Fruit fly (Drosophila melanogaster) whole organism, wandering third instar larva: ENCODE data around the gene Dpp10.

Experiments
- Abd-B ChIP-seq: fragments of >200 bp; optimal IDR thresholded peaks from 2 replicates; lab custom pipeline; 2017; ENCODE audit warnings: missing biosample characterization, missing genetic modification characterization
- CG32264 ChIP-seq: fragments of 200-800 bp; sonication (Bioruptor generic); optimal IDR thresholded peaks from 2 replicates; lab custom pipeline; 2016; ENCODE audit warnings: missing biosample characterization, missing genetic modification characterization
- CG9705 ChIP-seq: fragments of 200-800 bp; sonication (Bioruptor generic); optimal IDR thresholded peaks from 2 replicates; lab custom pipeline; 2018; ENCODE audit warnings: missing biosample characterization, mild to moderate bottlenecking, missing genetic modification characterization
- CrebA ChIP-seq: fragments of 200-800 bp; sonication (Bioruptor generic); optimal IDR thresholded peaks from 2 replicates; lab custom pipeline; 2016; ENCODE audit warnings: missing biosample characterization, mild to moderate bottlenecking, missing genetic modification characterization, borderline replicate concordance
- Dfd ChIP-seq: fragments of >200 bp; optimal IDR thresholded peaks from 2 replicates; lab custom pipeline; 2017; ENCODE audit warnings: missing biosample characterization, missing genetic modification characterization
- Dif ChIP-seq: fragments of 200-275, 200-300 bp; sonication (Bioruptor generic); optimal IDR thresholded peaks from 2 replicates; lab custom pipeline; 2018; ENCODE audit warnings: missing biosample characterization, missing genetic modification characterization; ENCODE audit not compliant: partially characterized antibody
- GATAd ChIP-seq: sonication (Bioruptor generic); optimal IDR thresholded peaks from 2 replicates; lab custom pipeline; 2016; ENCODE audit warnings: missing biosample characterization, missing genetic modification characterization
- HLH106 ChIP-seq: fragments of 200-800 bp; optimal IDR thresholded peaks from 3 replicates; lab custom pipeline; 2019; ENCODE audit warnings: missing biosample characterization, mild to moderate bottlenecking, missing genetic modification characterization, moderate library complexity
- Hnf4 ChIP-seq: fragments of 200-800 bp; sonication (Bioruptor generic); optimal IDR thresholded peaks from 2 replicates; lab custom pipeline; 2016; ENCODE audit warnings: missing biosample characterization, mild to moderate bottlenecking, missing genetic modification characterization
- Hr78 ChIP-seq: fragments of >200 bp; optimal IDR thresholded peaks from 2 replicates; lab custom pipeline; 2017; ENCODE audit warnings: missing biosample characterization, missing genetic modification characterization
- Hr83 ChIP-seq: fragments of 200-300 bp; sonication (Bioruptor generic); optimal IDR thresholded peaks from 2 replicates; lab custom pipeline; 2016; ENCODE audit warnings: missing biosample characterization, mild to moderate bottlenecking, missing genetic modification characterization, moderate library complexity; ENCODE audit not compliant: poor library complexity, severe bottlenecking
- Jra ChIP-seq: sonication (Bioruptor generic); optimal IDR thresholded peaks from 2 replicates; lab custom pipeline; 2016; ENCODE audit warnings: missing biosample characterization, missing genetic modification characterization
- Mio ChIP-seq: sonication (Bioruptor generic); optimal IDR thresholded peaks from 2 replicates; lab custom pipeline; 2016; ENCODE audit warnings: missing biosample characterization, missing genetic modification characterization
- Myc ChIP-seq: fragments of >200 bp; optimal IDR thresholded peaks from 2 replicates; lab custom pipeline; 2017
- N ChIP-seq: fragments of >200 bp; optimal IDR thresholded peaks from 2 replicates; lab custom pipeline; 2018; ENCODE audit warnings: missing biosample characterization, missing external identifiers, missing genetic modification characterization
- OdsH ChIP-seq: fragments of 200-800 bp; sonication (Bioruptor generic); optimal IDR thresholded peaks from 2 replicates; lab custom pipeline; 2016; ENCODE audit warnings: missing biosample characterization, mild to moderate bottlenecking, missing genetic modification characterization
- Rel ChIP-seq, 2 experiments: fragments of 200-800 bp; sonication (Bioruptor generic) in 1 of 2; optimal IDR thresholded peaks; 2 replicates in 1 of 2; 3 replicates in 1 of 2; lab custom pipeline; 2016 to 2019; ENCODE audit warnings: mild to moderate bottlenecking in 2 of 2, missing biosample characterization in 2 of 2, missing genetic modification characterization in 2 of 2, moderate library complexity in 1 of 2
- Sp1 ChIP-seq: fragments of 200-800 bp; sonication (Bioruptor generic); optimal IDR thresholded peaks from 3 replicates; lab custom pipeline; 2019; ENCODE audit warnings: missing biosample characterization, mild to moderate bottlenecking, missing genetic modification characterization, moderate library complexity
- Vsx2 ChIP-seq: fragments of 200-300, 225-300 bp; sonication (Bioruptor generic); optimal IDR thresholded peaks from 2 replicates; lab custom pipeline; 2018; ENCODE audit warnings: missing biosample characterization, missing genetic modification characterization; ENCODE audit not compliant: partially characterized antibody
- br ChIP-seq: fragments of 200-800 bp; sonication (Bioruptor generic); optimal IDR thresholded peaks from 2 replicates; lab custom pipeline; 2016; ENCODE audit warnings: missing biosample characterization, missing genetic modification characterization
- brk ChIP-seq: fragments of 200-800 bp; sonication (Bioruptor generic); optimal IDR thresholded peaks from 2 replicates; lab custom pipeline; 2016; ENCODE audit warnings: missing biosample characterization, mild to moderate bottlenecking, missing genetic modification characterization
- dl ChIP-seq, 2 experiments: fragments of 175-275, 200-275 bp in 1 of 2; fragments of 200-275 bp in 1 of 2; sonication (Bioruptor generic); optimal IDR thresholded peaks; lab custom pipeline; 2018; ENCODE audit warnings: mild to moderate bottlenecking in 2 of 2, missing biosample characterization in 2 of 2, missing genetic modification characterization in 2 of 2, moderate library complexity in 2 of 2; ENCODE audit not compliant: partially characterized antibody in 2 of 2, insufficient read depth in 1 of 2
- dmrt93B ChIP-seq: fragments of 200-800 bp; sonication (Bioruptor generic); optimal IDR thresholded peaks from 2 replicates; lab custom pipeline; 2018; ENCODE audit warnings: missing biosample characterization, mild to moderate bottlenecking, missing genetic modification characterization
- dsf ChIP-seq: sonication (Bioruptor generic); optimal IDR thresholded peaks from 2 replicates; lab custom pipeline; 2016; ENCODE audit warnings: missing biosample characterization, missing genetic modification characterization, borderline replicate concordance
- ey ChIP-seq: fragments of 200-800 bp; sonication (Bioruptor generic); optimal IDR thresholded peaks from 2 replicates; lab custom pipeline; 2016; ENCODE audit warnings: missing biosample characterization, missing genetic modification characterization
- foxo ChIP-seq, 2 experiments: fragments of 200-800 bp; sonication (Bioruptor generic); optimal IDR thresholded peaks; 2 replicates in 1 of 2; 3 replicates in 1 of 2; lab custom pipeline; 2016 to 2017; ENCODE audit warnings: missing biosample characterization in 2 of 2, missing genetic modification characterization in 2 of 2
- fru ChIP-seq: fragments of 200-800 bp; sonication (Bioruptor generic); optimal IDR thresholded peaks from 3 replicates; lab custom pipeline; 2016; ENCODE audit warnings: missing biosample characterization, mild to moderate bottlenecking, missing genetic modification characterization
- h ChIP-seq: fragments of 200-800 bp; sonication (Bioruptor generic); optimal IDR thresholded peaks from 3 replicates; lab custom pipeline; 2016; ENCODE audit warnings: missing biosample characterization, mild to moderate bottlenecking, missing genetic modification characterization
- jim ChIP-seq: fragments of 175-275, 200-325 bp; sonication (Bioruptor generic); optimal IDR thresholded peaks from 2 replicates; lab custom pipeline; 2016; ENCODE audit warnings: missing biosample characterization, mild to moderate bottlenecking, missing genetic modification characterization
- lola ChIP-seq: fragments of >200 bp; optimal IDR thresholded peaks from 2 replicates; lab custom pipeline; 2017; ENCODE audit warnings: missing biosample characterization, missing genetic modification characterization
- pan ChIP-seq: fragments of >200 bp; optimal IDR thresholded peaks from 2 replicates; lab custom pipeline; 2017
- psq ChIP-seq: fragments of 200-800 bp; sonication (Bioruptor generic); optimal IDR thresholded peaks from 3 replicates; lab custom pipeline; 2017; ENCODE audit warnings: missing biosample characterization, mild to moderate bottlenecking, missing genetic modification characterization, moderate library complexity
- rgr ChIP-seq: fragments of 200-800 bp; sonication (Bioruptor generic); optimal IDR thresholded peaks from 3 replicates; lab custom pipeline; 2016; ENCODE audit warnings: missing biosample characterization, mild to moderate bottlenecking, missing genetic modification characterization
- sage ChIP-seq: fragments of 200-800 bp; sonication (Bioruptor generic); optimal IDR thresholded peaks from 2 replicates; lab custom pipeline; 2016; ENCODE audit warnings: missing biosample characterization, mild to moderate bottlenecking, missing genetic modification characterization
- sv ChIP-seq: fragments of 200-800 bp; sonication (Bioruptor generic); optimal IDR thresholded peaks from 3 replicates; lab custom pipeline; 2016; ENCODE audit warnings: missing biosample characterization, missing genetic modification characterization
- tai ChIP-seq: sonication (Bioruptor generic); optimal IDR thresholded peaks from 2 replicates; lab custom pipeline; 2016; ENCODE audit warnings: missing biosample characterization, missing genetic modification characterization
- usp ChIP-seq: fragments of >200 bp; optimal IDR thresholded peaks from 2 replicates; lab custom pipeline; 2017; ENCODE audit warnings: missing biosample characterization, missing genetic modification characterization
- woc ChIP-seq: sonication (Bioruptor generic); optimal IDR thresholded peaks from 2 replicates; lab custom pipeline; 2016; ENCODE audit warnings: missing biosample characterization, mild to moderate bottlenecking, missing genetic modification characterization

Dpp10 gene

DNA sequence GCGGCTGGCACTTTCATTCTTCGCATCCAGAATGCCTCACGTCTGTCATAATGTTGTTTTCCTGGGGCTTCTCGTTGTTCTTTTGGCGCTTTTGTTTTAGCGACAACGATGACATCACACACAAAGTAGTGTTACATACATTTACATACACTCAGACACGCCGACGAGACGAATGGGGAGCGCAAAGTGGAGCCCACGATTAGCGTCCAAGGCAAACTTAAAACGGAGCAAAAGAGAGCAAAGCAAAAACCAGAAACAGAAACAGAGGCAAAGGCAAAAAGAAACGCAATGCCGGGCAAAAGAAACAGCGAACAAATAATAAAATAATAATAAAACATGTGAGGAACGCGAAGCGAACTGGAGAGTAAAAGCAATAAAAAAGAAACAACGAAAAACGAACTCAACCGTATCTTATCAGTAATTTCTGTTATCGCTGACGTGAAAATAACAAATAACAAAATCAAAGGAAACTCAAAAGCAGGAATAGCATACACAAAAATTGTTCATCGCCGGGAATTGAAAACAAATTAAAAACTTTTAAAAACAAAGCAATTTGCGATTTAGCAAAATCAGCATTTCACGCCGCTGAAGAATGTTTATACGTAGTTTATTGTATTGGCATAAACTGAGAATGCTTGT is 43.7 kb upstream of the Dpp10 start:
- TF ChIP-seq Dfd (GFP tag; lab: Kevin White, UChicago): no peak
- no peak for TF ChIP-seq ey (GFP tag; lab: Kevin White, UChicago)
- TF ChIP-seq sage (GFP tag; lab: Kevin White, UChicago): peak; percentile 51
- TF ChIP-seq psq (GFP tag; lab: Kevin White, UChicago): peak; percentile 97
- no peak for TF ChIP-seq Myc (lab: Kevin White, UChicago)
- TF ChIP-seq CrebA (GFP tag; lab: Kevin White, UChicago): no peak
- TF ChIP-seq Dif (GFP tag; lab: Kevin White, UChicago): no peak
- no peak for TF ChIP-seq woc (GFP tag; lab: Kevin White, UChicago)
- no peak for TF ChIP-seq OdsH (GFP tag; lab: Kevin White, UChicago)
- no peak for TF ChIP-seq Hr83 (GFP tag; lab: Kevin White, UChicago)
- no peak for TF ChIP-seq sv
- TF ChIP-seq HLH106 (tag; lab: Kevin White, UChicago): no peak
- peak; percentile 61 for TF ChIP-seq Rel (GFP tag; optimal IDR thresholded peaks at IDR 0.05; lab: Kevin White, UChicago)
- TF ChIP-seq Rel (tag; optimal IDR thresholded peaks at IDR 0.05; lab: Kevin White, UChicago): no peak
- TF ChIP-seq Hnf4: no peak
- TF ChIP-seq foxo (GFP tag; optimal IDR thresholded peaks at IDR 0.05; lab: Kevin White, UChicago): peak in 1 of 2 experiments; percentile 67
- TF ChIP-seq lola (GFP tag; lab: Kevin White, UChicago): peak; percentile 13
- TF ChIP-seq tai: peak; percentile 35
- TF ChIP-seq dl (GFP tag; optimal IDR thresholded peaks at IDR 0.05; lab: Kevin White, UChicago; ENCODE audit: insufficient read depth in 1 of 2, partially characterized antibody in 2 of 2): no peak
- no peak for TF ChIP-seq dsf (GFP tag; lab: Kevin White, UChicago)
- no peak for TF ChIP-seq h (GFP tag; lab: Kevin White, UChicago)
- TF ChIP-seq rgr (GFP tag; lab: Kevin White, UChicago): peak; percentile 4
- no peak for TF ChIP-seq br
- TF ChIP-seq usp (GFP tag; lab: Kevin White, UChicago): no peak
- TF ChIP-seq CG32264 (GFP tag; lab: Kevin White, UChicago): peak; percentile 11
- no peak for TF ChIP-seq Hr78 (GFP tag; lab: Kevin White, UChicago)
- no peak for TF ChIP-seq Abd-B
- TF ChIP-seq Vsx2 (GFP tag; lab: Kevin White, UChicago): peak; percentile 7
- TF ChIP-seq fru (GFP tag; lab: Kevin White, UChicago): no peak
- no peak for TF ChIP-seq CG9705
- peak; percentile 4 for TF ChIP-seq Sp1 (GFP tag; lab: Kevin White, UChicago)
- TF ChIP-seq jim (GFP tag; lab: Kevin White, UChicago): no peak
- TF ChIP-seq dmrt93B: no peak
- TF ChIP-seq brk (GFP tag; lab: Kevin White, UChicago): peak; percentile 8
- TF ChIP-seq pan: no peak
- no peak for TF ChIP-seq GATAd
- TF ChIP-seq N: no peak
- TF ChIP-seq Mio (GFP tag; lab: Kevin White, UChicago): no peak
- TF ChIP-seq Jra: no peak

DNA sequence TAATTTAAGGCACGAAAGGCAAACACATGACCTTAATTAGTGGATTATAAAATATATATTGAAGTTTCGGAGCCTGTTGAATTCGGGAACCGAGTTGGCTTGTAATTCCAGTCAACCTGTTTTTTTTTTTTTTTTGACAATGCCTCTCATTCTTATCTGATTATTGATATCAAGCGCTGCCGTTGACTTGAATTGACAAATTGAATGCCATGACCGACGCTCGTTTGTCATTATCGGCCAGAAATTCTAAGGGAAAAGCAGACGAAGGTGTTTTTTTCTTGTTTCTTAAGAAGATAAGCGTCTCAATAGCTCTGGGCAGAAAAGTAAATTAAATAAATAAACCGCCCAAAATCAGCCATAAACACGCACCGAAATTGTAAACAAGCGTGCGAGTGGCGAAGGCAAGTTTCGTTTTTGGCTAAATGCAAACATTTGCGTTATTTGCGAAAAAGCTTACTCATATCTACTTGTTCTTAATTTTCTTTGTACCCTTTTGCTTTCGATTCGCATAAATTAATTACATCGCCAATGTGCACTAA is 42.4 kb upstream of the Dpp10 start:
- no peak for TF ChIP-seq brk (GFP tag; lab: Kevin White, UChicago)
- peak in 1 of 2 experiments; percentile 11 for TF ChIP-seq foxo (GFP tag; optimal IDR thresholded peaks at IDR 0.05; lab: Kevin White, UChicago)
- peak; percentile 19 for TF ChIP-seq OdsH (GFP tag; lab: Kevin White, UChicago)
- TF ChIP-seq Jra: peak; percentile 25
- peak; percentile 25 for TF ChIP-seq sage (GFP tag; lab: Kevin White, UChicago)
- peak; percentile 19 for TF ChIP-seq h (GFP tag; lab: Kevin White, UChicago)
- peak; percentile 33 for TF ChIP-seq psq (GFP tag; lab: Kevin White, UChicago)
- no peak for TF ChIP-seq br
- TF ChIP-seq CrebA (GFP tag; lab: Kevin White, UChicago): peak; percentile 32
